Worm (Caenorhabditis elegans) whole organism, L2 larva: ENCODE results near the gene sssh-1.

Source experiments
- C34F6.9 ChIP-seq: fragments of 150-350 bp; optimal IDR thresholded peaks from 2 replicates; lab custom pipeline; 2014; ENCODE audit warnings: missing biosample characterization, missing genetic modification characterization
- F13H6.1 ChIP-seq: sonication (generic microtip); optimal IDR thresholded peaks from 2 replicates; lab custom pipeline; 2016; ENCODE audit warnings: missing genetic modification characterization, missing compliant biosample characterization
- Y55F3AM.14 ChIP-seq: fragments of 200-800 bp; sonication (Bioruptor generic); optimal IDR thresholded peaks from 2 replicates; lab custom pipeline; 2018; ENCODE audit warnings: mild to moderate bottlenecking, missing genetic modification characterization, missing compliant biosample characterization
- ZK546.5 ChIP-seq: sonication (generic microtip); optimal IDR thresholded peaks from 2 replicates; lab custom pipeline; 2017; ENCODE audit warnings: missing biosample characterization, missing genetic modification characterization
- aly-2 ChIP-seq: fragments of 150-350 bp; optimal IDR thresholded peaks from 2 replicates; lab custom pipeline; 2014; ENCODE audit warnings: missing biosample characterization, missing genetic modification characterization
- ama-1 ChIP-seq: fragments of 150-350 bp; optimal IDR thresholded peaks from 2 replicates; lab custom pipeline; 2018; ENCODE audit warnings: inconsistent platforms
- ceh-16 ChIP-seq: fragments of 150-350 bp; optimal IDR thresholded peaks from 2 replicates; lab custom pipeline; 2014; ENCODE audit warnings: missing biosample characterization, missing genetic modification characterization
- ceh-82 ChIP-seq: fragments of 150-350 bp; optimal IDR thresholded peaks from 2 replicates; lab custom pipeline; 2014; ENCODE audit warnings: missing biosample characterization, missing genetic modification characterization
- crh-2 ChIP-seq: sonication (generic microtip); optimal IDR thresholded peaks from 2 replicates; lab custom pipeline; 2017; ENCODE audit warnings: missing biosample characterization, missing genetic modification characterization
- dmd-4 ChIP-seq: sonication (generic microtip); optimal IDR thresholded peaks from 2 replicates; lab custom pipeline; 2017; ENCODE audit warnings: missing biosample characterization, missing genetic modification characterization
- egl-27 ChIP-seq: sonication (generic microtip); optimal IDR thresholded peaks from 3 replicates; lab custom pipeline; 2017; ENCODE audit warnings: missing biosample characterization, missing genetic modification reagents, missing genetic modification characterization
- elt-1 ChIP-seq: fragments of 150-350 bp; optimal IDR thresholded peaks from 2 replicates; lab custom pipeline; 2014; ENCODE audit warnings: missing biosample characterization, missing genetic modification characterization
- elt-3 ChIP-seq: sonication (generic microtip); optimal IDR thresholded peaks from 2 replicates; lab custom pipeline; 2017; ENCODE audit warnings: missing biosample characterization, missing genetic modification characterization
- fos-1 ChIP-seq: fragments of 150-350 bp; optimal IDR thresholded peaks from 2 replicates; lab custom pipeline; 2014; ENCODE audit warnings: missing biosample characterization, missing genetic modification characterization
- gmeb-1 ChIP-seq: fragments of 150-350 bp; optimal IDR thresholded peaks from 2 replicates; lab custom pipeline; 2014; ENCODE audit warnings: missing biosample characterization, missing genetic modification characterization
- lin-11 ChIP-seq: fragments of 150-350 bp; sonication (generic microtip); optimal IDR thresholded peaks from 2 replicates; lab custom pipeline; 2014; ENCODE audit warnings: missing biosample characterization, missing genetic modification characterization, inconsistent platforms, mixed read lengths
- lin-13 ChIP-seq: fragments of 150-350 bp; optimal IDR thresholded peaks from 2 replicates; lab custom pipeline; 2014; ENCODE audit warnings: missing biosample characterization, missing genetic modification reagents, missing genetic modification characterization
- lin-39 ChIP-seq: fragments of 150-350 bp; optimal IDR thresholded peaks from 2 replicates; lab custom pipeline; 2014; ENCODE audit warnings: missing biosample characterization, missing genetic modification reagents, missing genetic modification characterization
- lsy-2 ChIP-seq, 2 experiments: fragments of 150-350 bp in 1 of 2; sonication (generic microtip) in 1 of 2; optimal IDR thresholded peaks; 2 replicates each; lab custom pipeline; 2014 to 2017; ENCODE audit warnings: missing biosample characterization in 2 of 2, missing genetic modification characterization in 2 of 2
- mab-5 ChIP-seq: fragments of 150-350 bp; optimal IDR thresholded peaks from 2 replicates; lab custom pipeline; 2014; ENCODE audit warnings: missing biosample characterization, missing genetic modification characterization
- mbf-1 ChIP-seq: sonication (generic microtip); optimal IDR thresholded peaks from 2 replicates; lab custom pipeline; 2017; ENCODE audit warnings: missing biosample characterization, missing genetic modification characterization
- nhr-10 ChIP-seq: sonication (generic microtip); optimal IDR thresholded peaks from 2 replicates; lab custom pipeline; 2017; ENCODE audit warnings: missing biosample characterization, missing genetic modification characterization
- nhr-11 ChIP-seq: fragments of 150-350 bp; optimal IDR thresholded peaks from 2 replicates; lab custom pipeline; 2014; ENCODE audit warnings: missing biosample characterization, missing genetic modification characterization
- nhr-12 ChIP-seq: fragments of 150-350 bp; optimal IDR thresholded peaks from 2 replicates; lab custom pipeline; 2014; ENCODE audit warnings: missing biosample characterization, missing genetic modification characterization
- nhr-129 ChIP-seq: fragments of 150-350 bp; optimal IDR thresholded peaks from 2 replicates; lab custom pipeline; 2014; ENCODE audit warnings: missing biosample characterization, missing genetic modification characterization
- nhr-21 ChIP-seq: fragments of 150-350 bp; optimal IDR thresholded peaks from 2 replicates; lab custom pipeline; 2014; ENCODE audit warnings: missing biosample characterization, missing genetic modification characterization
- nhr-237 ChIP-seq: fragments of 150-350 bp; optimal IDR thresholded peaks from 2 replicates; lab custom pipeline; 2014; ENCODE audit warnings: missing biosample characterization, missing genetic modification characterization
- nhr-6 ChIP-seq: fragments of 150-350 bp; optimal IDR thresholded peaks from 2 replicates; lab custom pipeline; 2014; ENCODE audit warnings: missing biosample characterization, missing genetic modification characterization
- nhr-77 ChIP-seq: fragments of 150-350 bp; optimal IDR thresholded peaks from 2 replicates; lab custom pipeline; 2014; ENCODE audit warnings: missing biosample characterization, missing genetic modification characterization
- peb-1 ChIP-seq: fragments of 150-350 bp; optimal IDR thresholded peaks from 2 replicates; lab custom pipeline; 2014; ENCODE audit warnings: missing biosample characterization, missing genetic modification characterization
- sem-4 ChIP-seq: fragments of 150-350 bp; optimal IDR thresholded peaks from 2 replicates; lab custom pipeline; 2014; ENCODE audit warnings: missing biosample characterization, missing genetic modification reagents, missing genetic modification characterization
- sma-3 ChIP-seq: sonication (generic microtip); optimal IDR thresholded peaks from 2 replicates; lab custom pipeline; 2016; ENCODE audit warnings: missing genetic modification reagents, missing genetic modification characterization, missing compliant biosample characterization
- sma-9 ChIP-seq, 2 experiments: fragments of 150-350 bp in 1 of 2; sonication (generic microtip) in 1 of 2; optimal IDR thresholded peaks; 2 replicates each; lab custom pipeline; 2014 to 2016; ENCODE audit warnings: missing genetic modification characterization in 2 of 2, mild to moderate bottlenecking in 1 of 2, missing biosample characterization in 1 of 2, missing compliant biosample characterization in 1 of 2, missing genetic modification reagents in 1 of 2, moderate library complexity in 1 of 2
- snpc-4 ChIP-seq: fragments of 150-350 bp; optimal IDR thresholded peaks from 2 replicates; lab custom pipeline; 2014; ENCODE audit warnings: missing biosample characterization, missing genetic modification characterization
- unc-55 ChIP-seq: fragments of 150-350 bp; sonication (generic microtip); optimal IDR thresholded peaks from 3 replicates; lab custom pipeline; 2014; ENCODE audit warnings: missing biosample characterization, missing genetic modification reagents, missing genetic modification characterization
- unc-62 ChIP-seq: fragments of 150-350 bp; optimal IDR thresholded peaks from 2 replicates; lab custom pipeline; 2014; ENCODE audit warnings: missing biosample characterization, missing genetic modification reagents, missing genetic modification characterization
- ztf-1 ChIP-seq: fragments of 200-800 bp; sonication (Bioruptor generic); conservative IDR thresholded peaks from 2 replicates; pipeline ENCODE4 v1.3.6; 2022; ENCODE audit warnings: missing genetic modification characterization, missing compliant biosample characterization
- ztf-4 ChIP-seq: fragments of 150-350 bp; optimal IDR thresholded peaks from 2 replicates; lab custom pipeline; 2014; ENCODE audit warnings: missing biosample characterization, missing genetic modification characterization

sssh-1 gene

ce11 chrX:14861752-14862151, 14.0 kb upstream of the sssh-1 start, which contains the start of gene dmd-4:
dmd-4 (minus strand) TSS chrX:14861852.
- TF ChIP-seq nhr-77 (tag; lab: Kevin White, UChicago): no peak
- no peak for TF ChIP-seq nhr-11
- TF ChIP-seq nhr-6 (tag; lab: Kevin White, UChicago): no peak
- TF ChIP-seq ceh-16 (tag; lab: Kevin White, UChicago): no peak
- TF ChIP-seq peb-1 (tag; lab: Kevin White, UChicago): no peak
- TF ChIP-seq nhr-237 (tag; lab: Kevin White, UChicago): no peak
- TF ChIP-seq F13H6.1: no peak
- no peak for TF ChIP-seq lsy-2 (tag; optimal IDR thresholded peaks at IDR 0.05; lab: Kevin White, UChicago)
- TF ChIP-seq mbf-1 (tag; lab: Kevin White, UChicago): no peak
- no peak for TF ChIP-seq nhr-21
- TF ChIP-seq ZK546.5 (tag; lab: Kevin White, UChicago): no peak
- TF ChIP-seq nhr-12 (tag; lab: Kevin White, UChicago): no peak
- TF ChIP-seq nhr-10: no peak
- TF ChIP-seq unc-55 (GFP tag; lab: Kevin White, UChicago): no peak
- no peak for TF ChIP-seq unc-62 (GFP tag; lab: Kevin White, UChicago)
- TF ChIP-seq lin-11 (tag; lab: Kevin White, UChicago): no peak
- TF ChIP-seq sem-4: no peak
- no peak for TF ChIP-seq ama-1 (lab: Kevin White, UChicago)
- no peak for TF ChIP-seq ceh-82 (tag; lab: Kevin White, UChicago)
- TF ChIP-seq dmd-4 (tag; lab: Kevin White, UChicago): no peak

- TF ChIP-seq Y55F3AM.14 (no peak), elt-3 (tag; lab: Kevin White, UChicago) (no peak), ztf-1 (no peak), C34F6.9 (no peak), ztf-4 (tag; lab: Kevin White, UChicago) (no peak)
Measured at ce11 chrX:14865744-14866143, 10.0 kb upstream of the sssh-1 start, which contains the start of gene C27C12.3. C27C12.3 (minus strand) TSS chrX:14865844.

DNA sequence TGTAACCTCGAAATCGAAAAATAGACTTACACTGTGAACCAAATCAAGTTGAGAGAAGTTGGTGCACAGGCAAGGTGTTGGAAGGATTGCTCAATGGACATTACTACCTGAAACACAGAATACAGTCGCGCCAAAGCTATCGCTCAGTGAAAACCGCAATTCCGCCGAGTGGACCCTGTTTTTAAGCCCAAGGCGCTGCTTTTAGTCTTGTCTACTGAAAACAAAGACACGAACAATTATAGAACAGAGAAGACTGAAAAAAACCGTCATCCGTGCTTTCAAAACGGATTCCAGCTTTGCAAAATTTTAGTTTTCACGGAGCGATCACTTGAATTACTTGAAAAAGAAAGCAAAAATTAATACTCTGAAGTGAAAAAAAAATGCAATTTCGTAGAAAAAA, 7.6 kb upstream of the sssh-1 start, which contains the start of gene F31F6.1:
F31F6.1 (minus strand) TSS at position 101 of the 400 bp plus-strand sequence.
- no peak for TF ChIP-seq nhr-6 (tag; lab: Kevin White, UChicago)
- no peak for TF ChIP-seq nhr-12 (tag; lab: Kevin White, UChicago)
- TF ChIP-seq lsy-2 (tag; optimal IDR thresholded peaks at IDR 0.05; lab: Kevin White, UChicago): no peak
- no peak for TF ChIP-seq F13H6.1
- TF ChIP-seq crh-2: no peak
- TF ChIP-seq C34F6.9: no peak
- TF ChIP-seq nhr-10: no peak
- TF ChIP-seq fos-1 (tag; lab: Kevin White, UChicago): no peak
- TF ChIP-seq mab-5 (tag; lab: Kevin White, UChicago): no peak
- no peak for TF ChIP-seq mbf-1 (tag; lab: Kevin White, UChicago)
- no peak for TF ChIP-seq sma-9 (GFP tag; optimal IDR thresholded peaks at IDR 0.05; lab: Kevin White, UChicago)
- no peak for TF ChIP-seq sma-9 (tag; optimal IDR thresholded peaks at IDR 0.05; lab: Kevin White, UChicago)
- TF ChIP-seq peb-1 (tag; lab: Kevin White, UChicago): no peak
- no peak for TF ChIP-seq aly-2 (tag; lab: Kevin White, UChicago)
- no peak for TF ChIP-seq dmd-4 (tag; lab: Kevin White, UChicago)
- TF ChIP-seq lin-13 (GFP tag; lab: Kevin White, UChicago): no peak
- TF ChIP-seq nhr-129 (tag; lab: Kevin White, UChicago): no peak
- TF ChIP-seq, all 48 proteins: peak for 0

- no peak for TF ChIP-seq snpc-4 (tag; lab: Kevin White, UChicago)
- no peak for TF ChIP-seq lin-39 (tag; lab: Kevin White, UChicago)
Measured at ce11 chrX:14871780-14872179, 4.0 kb upstream of the sssh-1 start, which contains the start of gene F31F6.2. F31F6.2 (minus strand) TSS chrX:14871880.

DNA sequence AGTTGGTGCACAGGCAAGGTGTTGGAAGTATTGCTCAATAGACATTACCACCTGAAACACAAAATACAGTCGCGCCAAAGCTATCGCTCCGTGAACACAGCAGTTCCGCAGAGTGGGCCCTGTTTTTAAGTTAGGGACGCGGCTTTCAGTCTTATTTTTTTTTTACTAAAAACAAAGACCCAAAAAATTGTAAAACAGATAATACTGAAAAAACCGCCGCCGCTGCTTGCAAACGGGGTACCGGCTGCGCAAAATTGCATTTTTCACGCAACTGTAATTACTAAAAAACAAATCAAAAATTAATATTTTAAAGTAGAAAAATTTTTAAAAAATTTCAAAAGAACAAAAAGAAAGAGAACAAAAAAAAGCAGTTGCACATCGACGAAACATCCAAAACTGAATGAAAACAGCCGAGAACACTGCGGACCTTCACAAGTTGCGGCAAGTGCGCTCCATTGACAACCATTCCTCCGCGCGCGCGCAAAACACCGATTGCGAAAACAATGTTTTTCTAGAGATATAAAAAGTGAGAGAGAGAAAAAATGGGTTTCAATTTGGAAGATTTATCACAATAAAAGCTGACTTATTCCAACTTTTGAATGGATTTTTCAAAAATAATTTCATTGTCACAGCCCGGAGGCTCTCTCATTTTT, 2.8 kb upstream of the sssh-1 start, which contains the start of gene F31F6.3:
F31F6.3 (minus strand) TSS at position 51 of the 653 bp plus-strand sequence.
- TF ChIP-seq sma-9 (GFP tag; optimal IDR thresholded peaks at IDR 0.05; lab: Kevin White, UChicago) (no peak), sma-9 (tag; optimal IDR thresholded peaks at IDR 0.05; lab: Kevin White, UChicago) (no peak), ZK546.5 (tag; lab: Kevin White, UChicago) (no peak), mbf-1 (tag; lab: Kevin White, UChicago) (no peak), nhr-237 (tag; lab: Kevin White, UChicago) (no peak), peb-1 (tag; lab: Kevin White, UChicago) (no peak), gmeb-1 (tag; lab: Kevin White, UChicago) (no peak), sem-4 (no peak), elt-1 (tag; lab: Kevin White, UChicago) (no peak), sma-3 (GFP tag; lab: Kevin White, UChicago) (no peak), egl-27 (tag; lab: Kevin White, UChicago) (no peak), nhr-129 (tag; lab: Kevin White, UChicago) (no peak), unc-62 (GFP tag; lab: Kevin White, UChicago) (no peak)
